Worm (Caenorhabditis elegans) whole organism, L4/young adult: Measurements from ENCODE around the gene F26A10.2.

Experiments
- W03F9.2 ChIP-seq: fragments of 150-350 bp; optimal IDR thresholded peaks from 2 replicates; lab custom pipeline; 2014; ENCODE audit warnings: missing biosample characterization, missing genetic modification characterization
- dao-5 ChIP-seq: sonication (generic microtip); optimal IDR thresholded peaks from 2 replicates; lab custom pipeline; 2016; ENCODE audit warnings: missing genotype, missing genetic modification characterization, moderate library complexity, missing compliant biosample characterization

- TF ChIP-seq dao-5 (tag; lab: Kevin White, UChicago) (no peak), W03F9.2 (no peak)
These were observed 15.8 kb upstream of the F26A10.2 start, which contains the start of gene pcca-1 for ce11 chrX:7660919-7661557.
